Worm (Caenorhabditis elegans): ENCODE measurements around the gene F59F4.3.

- TF ChIP-seq ama-1 (optimal IDR thresholded peaks at IDR 0.05) (no peak), ceh-31 (tag; optimal IDR thresholded peaks at IDR 0.05) (peak; percentile 24), rnt-1 (tag; optimal IDR thresholded peaks at IDR 0.05) (no peak), ahr-1 (tag; optimal IDR thresholded peaks at IDR 0.05) (no peak), pat-9 (tag; optimal IDR thresholded peaks at IDR 0.05) (no peak), unc-55 (GFP tag; optimal IDR thresholded peaks at IDR 0.05) (no peak), ceh-34 (tag; optimal IDR thresholded peaks at IDR 0.05) (no peak), ceh-30 (tag; optimal IDR thresholded peaks at IDR 0.05) (no peak), C08G9.2 (tag; optimal IDR thresholded peaks at IDR 0.05) (no peak), hlh-30 (tag; optimal IDR thresholded peaks at IDR 0.05; ENCODE audit: insufficient read depth) (no peak), madf-2 (tag; optimal IDR thresholded peaks at IDR 0.05) (no peak)
These were observed 13.2 kb upstream of the F59F4.3 start, which contains the start of gene F53H4.6 for ce11 chrX:15860556-15861008.
